Worm (Caenorhabditis elegans): ENCODE results near the gene fbxa-39.
"Not testable (repeated sequence)": the region's sequence is repeated elsewhere in the genome, so short reads cannot be mapped to it uniquely, and the experiment has no call there.

The fbxa-39 gene

DNA sequence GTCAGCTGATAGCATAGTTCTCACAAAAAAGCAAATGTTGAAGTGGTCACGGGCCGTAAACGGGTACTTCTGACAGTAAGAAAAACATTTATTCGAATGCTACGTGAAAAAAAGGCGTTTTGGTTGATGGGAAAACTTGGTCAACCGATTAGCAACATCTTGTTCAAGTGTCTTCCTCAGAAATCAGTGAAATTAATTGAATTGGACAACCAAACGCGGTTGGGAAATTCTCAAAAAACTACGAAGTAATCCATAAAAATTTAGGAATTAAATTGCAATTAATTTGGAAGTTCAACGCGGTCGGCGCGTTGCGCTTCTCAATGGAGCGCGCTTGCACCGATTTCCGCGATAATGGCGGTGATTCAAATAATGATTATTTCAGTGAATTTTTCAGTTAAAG is 13.5 kb upstream of the fbxa-39 start:
- no peak for TF ChIP-seq sea-1 (GFP tag; conservative IDR thresholded peaks at IDR 0.05)
- TF ChIP-seq hmg-4 (GFP tag; optimal IDR thresholded peaks at IDR 0.05) = no peak
- TF ChIP-seq ets-7 (tag; optimal IDR thresholded peaks at IDR 0.05) = no peak
- TF ChIP-seq tbx-37 (GFP tag; conservative IDR thresholded peaks at IDR 0.05) = no peak
- no peak for TF ChIP-seq B0310.2 (tag; optimal IDR thresholded peaks at IDR 0.05)
- no peak for TF ChIP-seq tra-4 (tag; optimal IDR thresholded peaks at IDR 0.05)
- no peak for TF ChIP-seq ceh-13 (GFP tag; optimal IDR thresholded peaks at IDR 0.05)
- no peak for TF ChIP-seq ama-1 (optimal IDR thresholded peaks at IDR 0.05)
- no peak for TF ChIP-seq hmbx-1 (tag; optimal IDR thresholded peaks at IDR 0.05)
- no peak for TF ChIP-seq hnd-1 (tag; optimal IDR thresholded peaks at IDR 0.05)
- TF ChIP-seq flt-1 (GFP tag; IDR thresholded peaks at IDR 0.05) = no peak
- no peak for TF ChIP-seq pes-1 (GFP tag; IDR thresholded peaks at IDR 0.05)
- no peak for TF ChIP-seq aly-1 (tag; optimal IDR thresholded peaks at IDR 0.05)
- no peak for TF ChIP-seq tbx-11 (GFP tag; IDR thresholded peaks at IDR 0.05)
- TF ChIP-seq F13C5.2 (tag; optimal IDR thresholded peaks at IDR 0.05) = no peak
- no peak for TF ChIP-seq scrt-1 (GFP tag; IDR thresholded peaks at IDR 0.05)
- no peak for TF ChIP-seq ceh-36 (tag; optimal IDR thresholded peaks at IDR 0.05)

DNA sequence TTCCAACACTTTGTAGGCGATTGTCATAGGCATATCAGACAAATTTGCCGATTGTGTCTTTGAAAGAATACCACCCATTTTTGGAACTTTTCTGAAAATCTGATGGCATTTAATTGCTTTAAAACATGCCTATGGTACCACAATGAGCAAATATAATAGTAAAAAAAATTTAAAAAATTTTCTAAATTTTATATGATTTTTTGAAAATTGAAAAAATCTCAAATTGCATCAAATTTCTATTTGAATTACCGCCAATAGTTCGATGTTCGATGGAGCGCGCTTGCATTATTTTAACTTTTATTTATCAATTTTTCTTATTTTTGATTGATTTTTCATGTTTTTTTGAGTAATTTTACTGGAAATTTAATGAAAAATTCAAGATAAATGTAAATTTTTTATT is 11.5 kb upstream of the fbxa-39 start, which contains the start of gene fbxa-42:
TSS of gene fbxa-42 (minus strand) at position 101 of the 400 bp plus-strand sequence.
- TF ChIP-seq hmbx-1, ets-7, hnd-1 (tag; optimal IDR thresholded peaks at IDR 0.05): not testable (repeated sequence)

DNA sequence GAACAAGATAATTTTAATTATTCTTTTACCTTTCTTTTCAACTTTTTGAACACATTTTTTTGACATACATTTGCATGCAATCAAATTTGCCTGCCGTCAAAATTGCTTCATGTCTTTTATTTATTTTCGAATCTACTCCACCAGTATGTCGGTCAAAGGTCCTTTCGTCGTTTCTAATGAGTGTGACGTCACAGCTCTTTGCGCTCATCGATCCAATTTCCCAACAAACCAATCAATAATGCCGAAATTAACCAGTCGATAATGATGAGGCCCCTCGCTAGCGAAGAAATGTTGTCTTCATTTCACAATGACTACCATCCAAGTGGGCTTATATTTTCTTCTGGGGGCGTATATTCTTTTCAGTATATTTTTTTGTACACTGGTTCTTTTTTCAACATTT is 9.9 kb upstream of the fbxa-39 start, which contains the start of gene Y54F10BM.6:
TSS of gene Y54F10BM.6 (plus strand) at position 301 of the 400 bp plus-strand sequence.
- TF ChIP-seq tbx-37 (GFP tag; conservative IDR thresholded peaks at IDR 0.05) (no peak), B0310.2 (tag; optimal IDR thresholded peaks at IDR 0.05) (no peak), F13C5.2 (tag; optimal IDR thresholded peaks at IDR 0.05) (no peak), pes-1 (GFP tag; IDR thresholded peaks at IDR 0.05) (no peak), scrt-1 (GFP tag; IDR thresholded peaks at IDR 0.05) (no peak), flt-1 (GFP tag; IDR thresholded peaks at IDR 0.05) (no peak), tra-4 (tag; optimal IDR thresholded peaks at IDR 0.05) (no peak), ceh-13 (GFP tag; optimal IDR thresholded peaks at IDR 0.05) (no peak), tbx-11 (GFP tag; IDR thresholded peaks at IDR 0.05) (no peak), ama-1 (optimal IDR thresholded peaks at IDR 0.05) (no peak), hmbx-1 (tag; optimal IDR thresholded peaks at IDR 0.05) (no peak), ceh-36 (tag; optimal IDR thresholded peaks at IDR 0.05) (no peak), hnd-1 (tag; optimal IDR thresholded peaks at IDR 0.05) (no peak), aly-1 (tag; optimal IDR thresholded peaks at IDR 0.05) (no peak), sea-1 (GFP tag; conservative IDR thresholded peaks at IDR 0.05) (no peak), hmg-4 (GFP tag; optimal IDR thresholded peaks at IDR 0.05) (no peak)

DNA sequence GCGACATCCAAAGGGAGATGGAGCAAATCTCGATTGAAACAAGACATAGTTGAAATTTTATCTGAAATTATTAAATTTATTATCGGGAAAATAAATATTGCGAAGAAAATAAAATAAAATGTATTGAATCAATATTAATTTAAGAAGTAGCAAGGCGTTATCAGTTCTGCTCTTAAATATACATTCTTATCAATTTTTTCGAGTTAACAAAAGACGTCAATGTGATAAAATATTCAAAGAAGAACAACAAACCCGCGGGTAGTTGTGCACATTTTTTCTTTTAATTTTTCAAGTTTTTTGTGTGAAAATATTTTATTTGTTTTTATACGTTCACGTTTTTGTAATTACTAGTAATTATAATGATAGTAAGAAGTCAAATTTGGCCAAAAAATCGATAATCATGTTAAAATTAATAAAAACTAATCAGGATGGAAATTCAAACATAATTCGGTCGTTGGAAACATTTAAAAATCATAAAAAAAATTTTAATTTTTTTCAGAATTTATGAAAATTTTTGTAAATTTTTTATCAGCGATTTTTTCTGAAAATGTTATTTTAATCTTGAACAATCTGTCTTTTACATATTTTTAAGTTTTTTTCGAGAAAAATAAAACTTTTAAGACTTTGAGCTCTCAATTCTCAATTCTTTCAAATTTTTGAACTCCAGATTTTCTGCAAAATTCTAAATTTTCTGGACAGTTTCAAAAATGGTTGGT is 6.7 kb upstream of the fbxa-39 start, which contains the start of gene fbxa-9:
TSS of gene fbxa-9 (plus strand) at position 666 of the 716 bp plus-strand sequence.
- TF ChIP-seq ceh-36 (tag; optimal IDR thresholded peaks at IDR 0.05) = no peak
- TF ChIP-seq sea-1 (GFP tag; conservative IDR thresholded peaks at IDR 0.05) = no peak
- no peak for TF ChIP-seq pes-1 (GFP tag; IDR thresholded peaks at IDR 0.05)
- no peak for TF ChIP-seq hmbx-1 (tag; optimal IDR thresholded peaks at IDR 0.05)
- no peak for TF ChIP-seq tra-4 (tag; optimal IDR thresholded peaks at IDR 0.05)
- TF ChIP-seq B0310.2 (tag; optimal IDR thresholded peaks at IDR 0.05) = no peak
- no peak for TF ChIP-seq ceh-13 (GFP tag; optimal IDR thresholded peaks at IDR 0.05)
- TF ChIP-seq ama-1 (optimal IDR thresholded peaks at IDR 0.05) = no peak
- no peak for TF ChIP-seq flt-1 (GFP tag; IDR thresholded peaks at IDR 0.05)

DNA sequence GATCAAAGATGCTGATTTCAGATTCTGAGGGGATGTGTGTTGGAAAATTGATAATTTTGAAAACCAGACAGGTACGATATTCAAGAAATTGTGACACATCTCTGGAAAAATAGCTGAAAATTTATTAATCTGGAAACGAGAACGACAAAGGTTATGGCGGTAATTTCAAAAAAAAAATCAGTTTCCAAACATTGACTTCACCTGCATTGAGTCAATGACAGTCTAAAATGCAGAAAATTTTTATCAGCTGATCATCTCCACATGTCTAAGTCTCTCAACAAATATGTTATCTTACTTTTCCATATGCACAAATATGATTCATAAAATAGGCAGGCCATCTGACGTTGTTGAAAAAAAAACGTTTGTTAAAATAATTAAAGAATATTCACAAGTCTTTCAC is 757 bp upstream of the fbxa-39 start, which contains the start of gene fbxa-48:
TSS of gene fbxa-48 (minus strand) at position 101 of the 400 bp plus-strand sequence.
- TF ChIP-seq pes-1 (GFP tag; IDR thresholded peaks at IDR 0.05) (no peak), flt-1 (GFP tag; IDR thresholded peaks at IDR 0.05) (no peak), hnd-1 (tag; optimal IDR thresholded peaks at IDR 0.05) (no peak)

DNA sequence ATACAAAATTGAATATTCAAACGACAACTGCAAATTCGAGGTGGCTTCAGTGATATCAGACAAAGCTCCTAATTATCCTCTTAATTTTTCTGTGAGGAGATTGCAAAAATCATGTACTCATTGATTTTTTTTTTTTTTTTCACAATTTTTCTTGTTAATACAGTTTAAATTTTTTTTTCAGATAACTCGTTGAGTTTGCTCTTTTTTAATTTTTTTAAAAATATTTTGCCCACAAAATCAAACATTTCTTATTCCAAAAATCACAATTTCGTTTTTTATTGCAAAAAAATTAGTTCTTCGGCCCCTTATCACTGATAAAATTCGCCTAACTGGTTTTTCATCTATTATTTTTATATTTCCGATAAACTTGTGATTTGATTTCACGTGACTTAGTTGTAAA is 4.0 kb downstream of the fbxa-39 start, which contains the start of gene Y54F10BM.21:
TSS of gene Y54F10BM.21 (plus strand) at position 301 of the 400 bp plus-strand sequence.
- TF ChIP-seq flt-1 (GFP tag; IDR thresholded peaks at IDR 0.05) (no peak), ceh-36 (tag; optimal IDR thresholded peaks at IDR 0.05) (no peak), ets-7 (tag; optimal IDR thresholded peaks at IDR 0.05) (no peak), ama-1 (optimal IDR thresholded peaks at IDR 0.05) (no peak), aly-1 (tag; optimal IDR thresholded peaks at IDR 0.05) (no peak), scrt-1 (GFP tag; IDR thresholded peaks at IDR 0.05) (no peak), sea-1 (GFP tag; conservative IDR thresholded peaks at IDR 0.05) (no peak), hmg-4 (GFP tag; optimal IDR thresholded peaks at IDR 0.05) (no peak), F13C5.2 (tag; optimal IDR thresholded peaks at IDR 0.05) (no peak), B0310.2 (tag; optimal IDR thresholded peaks at IDR 0.05) (no peak), tra-4 (tag; optimal IDR thresholded peaks at IDR 0.05) (no peak), hmbx-1 (tag; optimal IDR thresholded peaks at IDR 0.05) (no peak), hnd-1 (tag; optimal IDR thresholded peaks at IDR 0.05) (no peak), tbx-37 (GFP tag; conservative IDR thresholded peaks at IDR 0.05) (no peak), ceh-13 (GFP tag; optimal IDR thresholded peaks at IDR 0.05) (no peak), tbx-11 (GFP tag; IDR thresholded peaks at IDR 0.05) (no peak), pes-1 (GFP tag; IDR thresholded peaks at IDR 0.05) (no peak)

DNA sequence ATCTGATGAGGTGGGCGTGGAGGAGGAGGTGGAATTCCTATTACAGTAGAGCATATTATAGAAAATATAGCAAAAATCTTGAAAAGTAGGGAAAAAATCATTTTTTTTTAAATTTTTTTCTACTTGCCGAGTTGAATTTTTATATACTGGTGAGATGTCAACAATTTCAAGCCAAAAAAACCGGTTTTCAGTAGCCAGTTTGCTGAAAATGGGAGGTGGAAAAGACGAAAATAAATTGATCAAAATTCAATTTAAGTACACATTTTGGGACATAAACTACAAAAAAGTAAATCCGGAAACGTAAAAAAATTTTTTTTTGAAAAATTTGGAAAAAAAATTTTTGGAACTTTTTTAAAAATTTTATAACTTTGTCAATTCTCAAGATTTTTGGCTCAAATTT is 6.6 kb downstream of the fbxa-39 start, which contains the start of gene Y54F10BM.23:
TSS of gene Y54F10BM.23 (minus strand) at position 101 of the 400 bp plus-strand sequence.
- TF ChIP-seq F13C5.2 (tag; optimal IDR thresholded peaks at IDR 0.05) = no peak
- TF ChIP-seq ama-1 (optimal IDR thresholded peaks at IDR 0.05) = no peak
- no peak for TF ChIP-seq ceh-36 (tag; optimal IDR thresholded peaks at IDR 0.05)
- TF ChIP-seq tbx-11 (GFP tag; IDR thresholded peaks at IDR 0.05) = no peak
